Fruit fly (Drosophila melanogaster): ENCODE measurements around the gene mmd.

Gene mmd

dm6 chrX:15973157-15973774, at the start of gene mmd:
TSS of gene mmd (minus strand) at chrX:15973159.
- TF ChIP-seq Ets21C (GFP tag; optimal IDR thresholded peaks at IDR 0.05) (no peak), spab (GFP tag; optimal IDR thresholded peaks at IDR 0.05) (no peak), CG1621 (tag; optimal IDR thresholded peaks at IDR 0.05) (no peak), CG7368 (GFP tag; optimal IDR thresholded peaks at IDR 0.05) (no peak), cyc (GFP tag; optimal IDR thresholded peaks at IDR 0.05) (no peak), Gug (GFP tag; IDR thresholded peaks at IDR 0.05) (no peak), CG16779 (tag; optimal IDR thresholded peaks at IDR 0.05) (no peak), Sox15 (GFP tag; optimal IDR thresholded peaks at IDR 0.05) (no peak), CG6163 (GFP tag; IDR thresholded peaks at IDR 0.05) (no peak), eg (GFP tag; IDR thresholded peaks at IDR 0.05) (no peak), Hr38 (GFP tag; optimal IDR thresholded peaks at IDR 0.05) (no peak), pdm3 (GFP tag; optimal IDR thresholded peaks at IDR 0.05) (no peak), fd85E (GFP tag; optimal IDR thresholded peaks at IDR 0.05) (no peak), Ets96B (tag; optimal IDR thresholded peaks at IDR 0.05) (no peak), CG8119 (GFP tag; IDR thresholded peaks at IDR 0.05) (no peak), Eip78C (GFP tag) (no peak)

DNA sequence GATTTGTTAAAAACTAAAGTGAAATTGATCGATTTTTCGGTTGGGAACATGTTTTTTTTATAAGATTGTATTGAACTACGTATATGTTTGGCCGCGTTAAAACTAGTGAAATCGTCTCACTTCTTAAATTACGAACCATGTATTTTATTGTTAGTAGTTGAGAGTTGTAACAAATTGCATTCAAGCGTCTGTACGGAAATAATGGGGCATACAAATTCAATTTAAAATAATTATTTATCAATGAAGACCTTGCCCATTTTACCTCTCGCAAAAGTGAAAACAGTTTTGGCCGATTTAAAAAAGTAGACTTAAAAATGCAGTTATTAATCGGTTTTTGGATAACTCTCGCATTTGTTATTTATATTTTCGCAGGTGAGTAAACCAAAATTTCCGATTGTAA, 35.9 kb upstream of the mmd start, which contains the start of gene Muc14A:
Gene Muc14A, plus strand, starts transcription at position 301 of the 400 bp plus-strand sequence.
- TF ChIP-seq CG4318 (GFP tag; optimal IDR thresholded peaks at IDR 0.05): no peak
- no peak for TF ChIP-seq Ets21C (GFP tag; optimal IDR thresholded peaks at IDR 0.05)
- TF ChIP-seq OdsH (GFP tag; optimal IDR thresholded peaks at IDR 0.05): no peak
- TF ChIP-seq Sox102F (GFP tag; optimal IDR thresholded peaks at IDR 0.05): no peak
- no peak for TF ChIP-seq esn (GFP tag; optimal IDR thresholded peaks at IDR 0.05)
- TF ChIP-seq svp (GFP tag): no peak
- TF ChIP-seq CG11902 (GFP tag; optimal IDR thresholded peaks at IDR 0.05): no peak
- TF ChIP-seq CG8119 (GFP tag; IDR thresholded peaks at IDR 0.05): no peak
- no peak for TF ChIP-seq Eip75B (GFP tag; optimal IDR thresholded peaks at IDR 0.05)
- no peak for TF ChIP-seq Blimp-1 (GFP tag; optimal IDR thresholded peaks at IDR 0.05)
- TF ChIP-seq Gug (GFP tag; IDR thresholded peaks at IDR 0.05): no peak
- no peak for TF ChIP-seq CG6854 (GFP tag; optimal IDR thresholded peaks at IDR 0.05)
- no peak for TF ChIP-seq lz (GFP tag; optimal IDR thresholded peaks at IDR 0.05)
- no peak for TF ChIP-seq CG6163 (GFP tag; IDR thresholded peaks at IDR 0.05)
- TF ChIP-seq CG8632 (GFP tag; optimal IDR thresholded peaks at IDR 0.05): no peak
- no peak for TF ChIP-seq spab (GFP tag; optimal IDR thresholded peaks at IDR 0.05)

dm6 chrX:16005551-16006197, 32.7 kb upstream of the mmd start, which contains the start of the genes vap and CG12698:
TSS of gene vap (minus strand) at chrX:16005812.
TSS of gene CG12698 (plus strand) at chrX:16006147.
- TF ChIP-seq CG6808 (GFP tag; optimal IDR thresholded peaks at IDR 0.05): no peak
- TF ChIP-seq CG3919 (GFP tag; optimal IDR thresholded peaks at IDR 0.05): no peak
- TF ChIP-seq lz (GFP tag; optimal IDR thresholded peaks at IDR 0.05): peak; percentile 8
- TF ChIP-seq CG34406 (GFP tag; optimal IDR thresholded peaks at IDR 0.05): no peak
- TF ChIP-seq CG11294 (GFP tag; IDR thresholded peaks at IDR 0.05): no peak
- peak; percentile 6 for TF ChIP-seq topi (GFP tag; optimal IDR thresholded peaks at IDR 0.05)
- TF ChIP-seq pdm3 (GFP tag; optimal IDR thresholded peaks at IDR 0.05): no peak
- TF ChIP-seq svp (GFP tag): peak; percentile 47
- TF ChIP-seq CG6792 (GFP tag; optimal IDR thresholded peaks at IDR 0.05): no peak
- peak; percentile 12 for TF ChIP-seq esn (GFP tag; optimal IDR thresholded peaks at IDR 0.05)
- peak; percentile 76 for TF ChIP-seq Eip78C (GFP tag)
- TF ChIP-seq CG8319 (GFP tag; optimal IDR thresholded peaks at IDR 0.05): no peak
- TF ChIP-seq Sox14 (GFP tag; optimal IDR thresholded peaks at IDR 0.05): peak; percentile 10
- TF ChIP-seq Hr38 (GFP tag; optimal IDR thresholded peaks at IDR 0.05): no peak
- no peak for TF ChIP-seq Ets96B (tag; optimal IDR thresholded peaks at IDR 0.05)

dm6 chrX:16005066-16005465, 32.1 kb upstream of the mmd start:
- TF ChIP-seq Blimp-1 (GFP tag; optimal IDR thresholded peaks at IDR 0.05): no peak
- TF ChIP-seq CG8319 (GFP tag; optimal IDR thresholded peaks at IDR 0.05): no peak
- no peak for TF ChIP-seq Gug (GFP tag; IDR thresholded peaks at IDR 0.05)
- no peak for TF ChIP-seq eg (GFP tag; IDR thresholded peaks at IDR 0.05)
- TF ChIP-seq CG16779 (tag; optimal IDR thresholded peaks at IDR 0.05): no peak
- TF ChIP-seq CG8632 (GFP tag; optimal IDR thresholded peaks at IDR 0.05): no peak
- no peak for TF ChIP-seq Lpt (GFP tag; optimal IDR thresholded peaks at IDR 0.05)
- TF ChIP-seq CG3919 (GFP tag; optimal IDR thresholded peaks at IDR 0.05): no peak
- TF ChIP-seq CG6163 (GFP tag; IDR thresholded peaks at IDR 0.05): no peak
- no peak for TF ChIP-seq svp (GFP tag)
- no peak for TF ChIP-seq CG3032 (tag; optimal IDR thresholded peaks at IDR 0.05)
- no peak for TF ChIP-seq achi (GFP tag; optimal IDR thresholded peaks at IDR 0.05)
- no peak for TF ChIP-seq Eip75B (GFP tag; optimal IDR thresholded peaks at IDR 0.05)
- no peak for TF ChIP-seq cyc (GFP tag; optimal IDR thresholded peaks at IDR 0.05)
- TF ChIP-seq CG11294 (GFP tag; IDR thresholded peaks at IDR 0.05): no peak
- no peak for TF ChIP-seq Hr4 (GFP tag; optimal IDR thresholded peaks at IDR 0.05)
- TF ChIP-seq CG15336 (GFP tag; IDR thresholded peaks at IDR 0.05): no peak
- no peak for TF ChIP-seq CG6792 (GFP tag; optimal IDR thresholded peaks at IDR 0.05)
- no peak for TF ChIP-seq CG7368 (GFP tag; optimal IDR thresholded peaks at IDR 0.05)
- no peak for TF ChIP-seq CG6276 (GFP tag; optimal IDR thresholded peaks at IDR 0.05)
